Worm (Caenorhabditis elegans) whole organism, L3 larva: ENCODE data around the gene daf-38.

Experiments
- R02D3.7 ChIP-seq: fragments of 150-350 bp; optimal IDR thresholded peaks from 2 replicates; lab custom pipeline; 2014; ENCODE audit warnings: missing biosample characterization, missing genetic modification characterization
- ZK546.5 ChIP-seq: sonication (generic microtip); optimal IDR thresholded peaks from 2 replicates; lab custom pipeline; 2017; ENCODE audit warnings: missing biosample characterization, missing genetic modification characterization
- ama-1 ChIP-seq: fragments of 150-350 bp; optimal IDR thresholded peaks from 2 replicates; lab custom pipeline; 2018
- ceh-16 ChIP-seq: sonication (generic microtip); optimal IDR thresholded peaks from 2 replicates; lab custom pipeline; 2017; ENCODE audit warnings: missing biosample characterization, missing genetic modification characterization
- ceh-28 ChIP-seq: fragments of 150-350 bp; optimal IDR thresholded peaks from 2 replicates; lab custom pipeline; 2014; ENCODE audit warnings: missing biosample characterization, missing genetic modification reagents, missing genetic modification characterization
- ceh-82 ChIP-seq: fragments of 150-350 bp; optimal IDR thresholded peaks from 2 replicates; lab custom pipeline; 2014; ENCODE audit warnings: missing biosample characterization, missing genetic modification characterization
- ceh-9 ChIP-seq: sonication (generic microtip); optimal IDR thresholded peaks from 2 replicates; lab custom pipeline; 2018; ENCODE audit warnings: missing biosample characterization, missing genetic modification characterization
- daf-12 ChIP-seq: fragments of 150-350 bp; optimal IDR thresholded peaks from 2 replicates; lab custom pipeline; 2014; ENCODE audit warnings: missing biosample characterization, missing genetic modification reagents, missing genetic modification characterization
- egl-27 ChIP-seq: sonication (generic microtip); optimal IDR thresholded peaks from 4 replicates; lab custom pipeline; 2017; ENCODE audit warnings: missing biosample characterization, missing genetic modification reagents, missing genetic modification characterization
- egl-5 ChIP-seq: fragments of 150-350 bp; optimal IDR thresholded peaks from 2 replicates; lab custom pipeline; 2017; ENCODE audit warnings: missing biosample characterization, missing genetic modification reagents, missing genetic modification characterization, inconsistent platforms
- elt-2 ChIP-seq: sonication (generic microtip); optimal IDR thresholded peaks from 2 replicates; lab custom pipeline; 2016; ENCODE audit warnings: missing genetic modification reagents, mild to moderate bottlenecking, missing genetic modification characterization, missing compliant biosample characterization
- elt-3 ChIP-seq, 3 experiments: fragments of 150-350 bp in 1 of 3; sonication (generic microtip) in 2 of 3; optimal IDR thresholded peaks; 2 replicates in 2 of 3; 4 replicates in 1 of 3; lab custom pipeline; 2014 to 2017; ENCODE audit warnings: missing biosample characterization in 3 of 3, missing genetic modification characterization in 3 of 3
- fkh-2 ChIP-seq: fragments of 150-350 bp; optimal IDR thresholded peaks from 2 replicates; lab custom pipeline; 2014; ENCODE audit warnings: missing biosample characterization, missing genetic modification reagents, missing genetic modification characterization
- fos-1 ChIP-seq: fragments of 150-350 bp; optimal IDR thresholded peaks from 2 replicates; lab custom pipeline; 2014; ENCODE audit warnings: missing biosample characterization, missing genetic modification characterization
- hmg-11 ChIP-seq: sonication (generic microtip); optimal IDR thresholded peaks from 2 replicates; lab custom pipeline; 2016; ENCODE audit warnings: missing genetic modification characterization, missing compliant biosample characterization
- jun-1 ChIP-seq: fragments of 150-350 bp; optimal IDR thresholded peaks from 2 replicates; lab custom pipeline; 2014; ENCODE audit warnings: missing biosample characterization, missing genetic modification reagents, missing genetic modification characterization
- lin-15B ChIP-seq: fragments of 150-350 bp; optimal IDR thresholded peaks from 2 replicates; lab custom pipeline; 2014; ENCODE audit warnings: missing biosample characterization, missing genetic modification characterization
- lin-39 ChIP-seq: fragments of 150-350 bp; optimal IDR thresholded peaks from 2 replicates; lab custom pipeline; 2018; ENCODE audit warnings: missing biosample characterization, missing genetic modification reagents, missing genetic modification characterization
- lsy-12 ChIP-seq: sonication (generic microtip); optimal IDR thresholded peaks from 2 replicates; lab custom pipeline; 2016; ENCODE audit warnings: mild to moderate bottlenecking, missing genetic modification characterization, missing compliant biosample characterization
- mdl-1 ChIP-seq: fragments of 150-350 bp; optimal IDR thresholded peaks from 2 replicates; lab custom pipeline; 2014; ENCODE audit warnings: missing biosample characterization, missing genetic modification characterization
- mml-1 ChIP-seq: fragments of 150-350 bp; sonication (generic microtip); optimal IDR thresholded peaks from 3 replicates; lab custom pipeline; 2014; ENCODE audit warnings: missing biosample characterization, missing genetic modification characterization
- nfya-1 ChIP-seq: sonication (generic microtip); optimal IDR thresholded peaks from 2 replicates; lab custom pipeline; 2017; ENCODE audit warnings: missing genetic modification characterization, mild to moderate bottlenecking, missing compliant biosample characterization, antibody characterized with exemption, moderate library complexity; ENCODE audit not compliant: insufficient read depth
- nhr-11 ChIP-seq: fragments of 150-350 bp; optimal IDR thresholded peaks from 2 replicates; lab custom pipeline; 2014; ENCODE audit warnings: missing biosample characterization, missing genetic modification characterization
- nhr-12 ChIP-seq: fragments of 150-350 bp; optimal IDR thresholded peaks from 2 replicates; lab custom pipeline; 2014; ENCODE audit warnings: missing biosample characterization, missing genetic modification characterization
- nhr-25 ChIP-seq: sonication (generic microtip); optimal IDR thresholded peaks from 2 replicates; lab custom pipeline; 2017; ENCODE audit warnings: missing biosample characterization, missing genetic modification characterization
- nhr-28 ChIP-seq: fragments of 150-350 bp; optimal IDR thresholded peaks from 2 replicates; lab custom pipeline; 2014; ENCODE audit warnings: missing biosample characterization, missing genetic modification characterization
- nhr-43 ChIP-seq: sonication (generic microtip); optimal IDR thresholded peaks from 2 replicates; lab custom pipeline; 2016; ENCODE audit warnings: mild to moderate bottlenecking, missing genetic modification characterization, missing compliant biosample characterization; ENCODE audit not compliant: poor library complexity, severe bottlenecking
- nhr-76 ChIP-seq: fragments of 150-350 bp; sonication (generic microtip); optimal IDR thresholded peaks from 5 replicates; lab custom pipeline; 2014; ENCODE audit warnings: missing biosample characterization, missing genetic modification characterization
- nhr-77 ChIP-seq: fragments of 150-350 bp; optimal IDR thresholded peaks from 2 replicates; lab custom pipeline; 2014; ENCODE audit warnings: missing biosample characterization, missing genetic modification characterization
- pha-4 ChIP-seq: fragments of 150-350 bp; optimal IDR thresholded peaks from 2 replicates; lab custom pipeline; 2014; ENCODE audit warnings: missing biosample characterization, missing genetic modification reagents, missing genetic modification characterization
- skn-1 ChIP-seq: fragments of 150-350 bp; optimal IDR thresholded peaks from 2 replicates; lab custom pipeline; 2014; ENCODE audit warnings: missing biosample characterization, missing genetic modification characterization
- tbx-2 ChIP-seq: sonication (generic microtip); optimal IDR thresholded peaks from 2 replicates; lab custom pipeline; 2016; ENCODE audit warnings: mild to moderate bottlenecking, missing genetic modification characterization, missing compliant biosample characterization
- unc-39 ChIP-seq: sonication (generic microtip); optimal IDR thresholded peaks from 4 replicates; lab custom pipeline; 2017; ENCODE audit warnings: missing biosample characterization, missing genetic modification characterization
- unc-62 ChIP-seq: fragments of 150-350 bp; sonication (generic microtip); optimal IDR thresholded peaks from 4 replicates; lab custom pipeline; 2014; ENCODE audit warnings: missing biosample characterization, missing genetic modification reagents, missing genetic modification characterization
- zag-1 ChIP-seq: fragments of 150-350 bp; optimal IDR thresholded peaks from 2 replicates; lab custom pipeline; 2014; ENCODE audit warnings: missing biosample characterization, missing genetic modification characterization
- ztf-11 ChIP-seq: fragments of 150-350 bp; optimal IDR thresholded peaks from 2 replicates; lab custom pipeline; 2014; ENCODE audit warnings: missing biosample characterization, missing genetic modification characterization
- ztf-4 ChIP-seq: fragments of 150-350 bp; optimal IDR thresholded peaks from 2 replicates; lab custom pipeline; 2014; ENCODE audit warnings: missing biosample characterization, missing genetic modification characterization

The daf-38 gene

DNA sequence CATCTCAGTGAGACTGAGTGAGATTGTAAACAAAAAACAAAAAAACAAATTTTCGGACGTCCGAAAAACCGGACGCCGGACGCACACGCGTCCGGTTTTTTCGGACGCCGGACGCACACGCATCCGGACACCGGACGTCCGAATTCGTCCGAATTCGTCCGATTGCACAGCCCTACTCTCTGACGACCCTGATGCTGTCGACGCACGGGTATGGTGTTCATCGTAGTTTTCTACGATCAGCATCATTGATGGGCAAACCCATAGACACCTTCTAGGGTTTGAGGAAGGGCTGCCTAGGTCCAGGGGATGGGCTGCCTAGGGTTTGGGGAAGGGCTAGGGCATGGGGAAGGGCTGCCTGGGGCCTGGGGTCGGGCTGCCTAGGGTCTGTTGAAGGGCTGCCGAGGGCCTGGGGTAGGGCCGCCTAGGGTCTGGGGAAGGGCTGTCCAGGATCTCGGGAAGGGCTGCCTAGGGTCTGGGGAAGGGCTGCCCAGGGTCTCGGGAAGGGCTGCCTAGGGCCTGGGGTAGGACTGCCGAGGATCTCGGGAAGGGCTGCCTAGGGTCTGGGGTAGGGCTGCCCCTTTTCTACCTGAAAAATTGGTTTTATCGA, 34.1 kb downstream of the daf-38 start:
- no peak for TF ChIP-seq unc-62 (GFP tag; lab: Kevin White, UChicago)
- no peak for TF ChIP-seq hmg-11 (tag; lab: Kevin White, UChicago)
- no peak for TF ChIP-seq nhr-28 (tag; lab: Kevin White, UChicago)
- TF ChIP-seq elt-2: no peak
- TF ChIP-seq elt-3 (tag; optimal IDR thresholded peaks at IDR 0.05; lab: Kevin White, UChicago): no peak
- TF ChIP-seq nfya-1 (tag; lab: Kevin White, UChicago): no peak
- TF ChIP-seq ztf-4 (tag; lab: Kevin White, UChicago): no peak

- TF ChIP-seq ceh-16 (no peak), egl-27 (no peak), ztf-11 (no peak), ceh-82 (tag; lab: Kevin White, UChicago) (no peak), jun-1 (no peak), mdl-1 (tag; lab: Kevin White, UChicago) (no peak), elt-2 (no peak), ZK546.5 (tag; lab: Kevin White, UChicago) (no peak), nhr-25 (tag; lab: Kevin White, UChicago) (no peak), lsy-12 (tag; lab: Kevin White, UChicago) (no peak), lin-15B (no peak), nhr-11 (no peak), nhr-43 (tag; lab: Kevin White, UChicago) (no peak), nfya-1 (tag; lab: Kevin White, UChicago) (no peak), egl-5 (tag; lab: Kevin White, UChicago) (no peak), elt-3 (tag; optimal IDR thresholded peaks at IDR 0.05; lab: Kevin White, UChicago) (no peak), ceh-9 (no peak), lin-39 (tag; lab: Kevin White, UChicago) (no peak), R02D3.7 (tag; lab: Kevin White, UChicago) (no peak), zag-1 (tag; lab: Kevin White, UChicago) (no peak)
These were observed 41.6 kb downstream of the daf-38 start for ce11 chrIV:15861499-15861898.

ce11 chrIV:15868288-15868687, 48.4 kb downstream of the daf-38 start:
- TF ChIP-seq pha-4 (tag; lab: Kevin White, UChicago) (no peak), nhr-77 (tag; lab: Kevin White, UChicago) (no peak), lsy-12 (tag; lab: Kevin White, UChicago) (no peak), tbx-2 (tag; lab: Kevin White, UChicago) (no peak), unc-62 (GFP tag; lab: Kevin White, UChicago) (no peak), lin-39 (tag; lab: Kevin White, UChicago) (no peak), nhr-43 (tag; lab: Kevin White, UChicago) (no peak), fkh-2 (tag; lab: Kevin White, UChicago) (no peak), skn-1 (no peak), egl-5 (tag; lab: Kevin White, UChicago) (no peak), mml-1 (no peak), ama-1 (no peak), unc-39 (tag; lab: Kevin White, UChicago) (no peak)

DNA sequence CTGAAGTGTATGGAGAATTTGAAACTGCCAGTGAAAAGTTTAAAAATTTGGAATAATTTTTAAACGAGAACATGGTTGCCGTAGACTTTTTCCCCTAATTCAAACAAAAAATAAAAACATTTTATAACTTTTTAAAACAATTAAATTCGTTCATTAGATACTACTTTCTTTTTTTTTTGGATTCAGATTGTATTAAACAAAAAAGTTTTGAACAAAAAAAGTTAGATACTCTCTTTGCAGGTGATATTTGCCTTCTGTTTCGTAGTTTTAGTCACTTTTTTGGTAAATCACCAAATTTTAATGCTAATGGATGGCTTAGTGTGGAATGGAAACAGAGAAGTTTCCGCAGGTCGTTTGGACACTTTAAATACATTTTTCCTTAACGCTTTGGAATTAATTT, 50.5 kb downstream of the daf-38 start, which contains the start of gene Y105C5B.1:
Gene Y105C5B.1 (plus strand): TSS at position 301 of the 400 bp plus-strand sequence.
- TF ChIP-seq ZK546.5 (tag; lab: Kevin White, UChicago) (no peak), ceh-9 (no peak), ceh-28 (tag; lab: Kevin White, UChicago) (no peak), lin-15B (no peak), daf-12 (no peak), mdl-1 (tag; lab: Kevin White, UChicago) (no peak), nhr-12 (no peak), hmg-11 (tag; lab: Kevin White, UChicago) (no peak), jun-1 (no peak)

- TF ChIP-seq ztf-4 (tag; lab: Kevin White, UChicago): no peak
- TF ChIP-seq fkh-2 (tag; lab: Kevin White, UChicago): no peak
- no peak for TF ChIP-seq ZK546.5 (tag; lab: Kevin White, UChicago)
- no peak for TF ChIP-seq egl-27
- TF ChIP-seq fos-1 (tag; lab: Kevin White, UChicago): no peak
- TF ChIP-seq lin-39 (tag; lab: Kevin White, UChicago): no peak
- no peak for TF ChIP-seq nhr-28 (tag; lab: Kevin White, UChicago)
- no peak for TF ChIP-seq egl-5 (tag; lab: Kevin White, UChicago)
- no peak for TF ChIP-seq nhr-76 (tag; lab: Kevin White, UChicago)
These were observed 52.8 kb downstream of the daf-38 start, which contains the start of gene gcy-25 for ce11 chrIV:15872633-15873032. Gene gcy-25, plus strand, starts transcription at chrIV:15872933.
